Fruit fly (Drosophila melanogaster) ovary, adult (tissue): ENCODE data around the gene IFT57.

Source experiments
- CG17801 ChIP-seq: fragments of 200-800 bp; optimal IDR thresholded peaks from 2 replicates; lab custom pipeline; 2019; ENCODE audit warnings: missing biosample characterization, mild to moderate bottlenecking, missing genetic modification characterization, moderate library complexity; ENCODE audit not compliant: partially characterized antibody

The IFT57 gene

DNA sequence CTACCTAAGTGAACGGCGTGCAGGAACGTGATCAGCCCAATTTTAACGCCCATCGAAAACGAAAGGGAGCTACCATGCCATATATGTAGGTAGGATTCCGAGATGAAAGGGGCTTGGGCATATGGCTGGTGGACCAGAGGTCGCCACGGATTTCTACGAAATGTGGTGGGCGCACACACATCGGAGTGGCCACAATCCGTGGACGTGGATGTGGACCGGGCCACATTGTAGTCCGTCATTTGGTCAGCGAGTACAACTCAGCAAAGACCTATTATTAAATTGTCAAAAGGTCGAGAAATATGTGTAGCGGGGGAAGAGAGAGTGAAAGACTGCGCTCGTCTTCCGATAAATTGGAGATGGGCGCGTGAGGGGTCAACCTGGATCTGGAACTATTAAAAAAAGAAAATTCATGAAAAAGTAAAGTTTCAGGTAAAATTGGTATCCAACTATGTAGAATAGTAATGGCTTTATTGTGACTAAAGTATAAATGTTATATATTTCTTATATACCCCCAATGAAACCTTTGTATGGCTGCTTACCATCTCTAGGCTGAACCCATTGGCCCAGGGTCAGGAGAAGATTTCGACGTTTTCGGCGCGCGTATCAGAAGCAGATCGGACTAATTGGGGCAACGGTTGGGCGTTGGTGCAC is 24.9 kb downstream of the IFT57 start:
- TF ChIP-seq CG17801: no peak

DNA sequence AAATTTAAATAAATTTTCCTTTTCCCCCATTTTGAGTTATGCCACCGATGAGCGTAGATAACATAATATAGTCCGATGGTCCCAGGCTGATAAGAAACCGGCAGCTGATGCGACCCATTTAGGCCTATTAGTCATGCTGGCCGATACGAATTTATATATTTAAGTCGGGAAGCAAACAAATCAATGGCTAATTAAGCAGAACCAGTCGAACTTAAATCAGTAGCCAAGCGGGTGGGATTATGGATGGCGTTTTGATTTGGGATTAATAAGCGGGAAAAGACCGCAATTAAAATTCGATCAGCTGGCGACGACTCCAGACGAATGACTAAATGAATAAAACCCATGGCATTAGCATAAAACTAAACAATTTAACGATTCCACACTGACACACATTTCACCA is 26.3 kb downstream of the IFT57 start:
- TF ChIP-seq CG17801: no peak

DNA sequence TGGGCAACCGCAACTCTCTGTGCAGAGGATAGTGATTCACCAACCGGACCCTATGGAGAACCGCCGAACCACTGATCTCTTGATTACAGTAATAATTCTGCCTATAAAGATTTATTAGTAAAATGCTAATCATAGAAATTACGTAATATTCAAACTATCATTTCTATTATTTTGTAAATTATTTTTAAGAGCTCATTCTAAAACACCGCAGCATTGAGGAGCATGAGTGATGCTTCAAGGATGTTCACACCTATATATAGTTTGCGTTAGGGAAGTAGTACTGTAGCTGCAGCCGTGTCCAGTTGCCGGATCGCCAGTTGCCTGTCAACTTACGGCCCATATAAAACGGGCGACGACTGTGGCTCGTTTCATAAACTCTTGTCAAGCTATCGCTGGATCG is 26.9 kb downstream of the IFT57 start:
- TF ChIP-seq CG17801: no peak

DNA sequence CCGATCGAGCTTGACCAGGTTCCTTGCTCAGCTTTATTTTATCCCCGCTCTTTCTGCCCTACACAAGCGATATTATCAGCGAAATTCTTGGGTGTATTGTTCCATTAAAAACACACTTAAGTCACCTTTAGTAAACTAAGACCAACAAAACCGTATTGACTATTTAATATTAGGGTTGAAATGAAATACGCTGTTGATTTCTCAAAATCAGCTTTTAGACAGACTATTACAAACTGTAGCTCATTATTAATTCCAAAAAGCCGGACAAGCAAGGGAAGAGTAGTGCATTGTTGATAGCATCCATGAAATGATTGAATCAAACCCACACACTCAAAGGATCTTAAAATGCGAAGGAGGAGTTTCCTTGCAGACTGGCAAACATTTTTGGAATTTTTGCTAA is 27.7 kb downstream of the IFT57 start:
- TF ChIP-seq CG17801: no peak

DNA sequence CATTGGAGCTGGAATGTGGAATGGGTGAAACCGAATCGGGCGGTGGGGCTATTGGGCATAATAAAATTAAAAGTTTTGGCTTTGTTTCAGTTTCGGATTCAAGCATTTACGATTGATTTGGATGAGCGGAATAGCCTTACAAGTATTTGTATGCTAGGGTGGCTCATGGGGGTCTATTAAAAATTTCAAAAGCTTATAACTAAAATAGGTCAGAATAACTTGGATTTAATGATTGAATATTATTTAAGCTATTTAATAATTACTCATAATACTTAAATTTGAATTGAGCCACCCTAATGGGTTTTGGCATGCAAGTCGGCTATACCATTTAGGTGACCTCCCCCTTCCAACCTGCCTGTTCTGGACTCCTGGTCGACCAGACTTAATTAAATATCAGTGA is 29.1 kb downstream of the IFT57 start:
- TF ChIP-seq CG17801: no peak

DNA sequence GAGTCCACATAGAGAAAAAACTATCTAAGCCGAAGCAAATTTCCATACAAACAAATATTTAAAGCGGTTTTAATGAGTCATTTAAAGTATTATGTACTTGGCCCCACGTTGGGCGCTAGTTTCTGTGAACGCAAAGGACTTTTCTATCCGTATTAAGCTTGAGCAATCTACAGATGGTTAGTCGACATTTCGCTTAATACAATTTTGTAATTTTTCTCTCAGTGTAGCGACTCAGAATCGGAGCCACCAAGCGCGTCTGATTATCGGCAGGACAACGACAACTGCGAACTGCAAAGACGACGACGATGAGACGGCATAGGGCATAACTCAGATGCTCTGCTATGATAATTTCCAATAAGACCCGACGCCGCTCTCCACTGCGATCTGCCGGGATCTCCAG is 31.8 kb downstream of the IFT57 start:
- no peak for TF ChIP-seq CG17801

DNA sequence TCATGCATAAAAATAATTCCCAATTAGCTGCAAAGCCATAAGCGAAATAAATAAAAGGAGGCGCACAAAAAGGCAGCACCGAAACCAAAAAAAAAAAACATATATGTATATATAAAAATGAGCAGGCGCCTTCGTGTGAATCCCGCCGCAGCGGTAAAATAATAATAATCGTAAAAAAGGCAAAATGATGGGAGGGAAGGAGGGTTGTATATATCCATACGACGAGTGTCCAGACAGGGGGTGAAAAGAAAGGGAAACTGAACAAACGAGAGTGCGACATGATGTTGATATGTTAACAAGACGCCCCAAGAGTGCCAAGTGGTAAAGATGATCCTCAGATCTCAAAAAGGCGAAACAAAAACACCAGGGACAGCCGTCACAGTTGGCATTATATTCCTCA is 34.0 kb downstream of the IFT57 start:
- TF ChIP-seq CG17801: no peak

DNA sequence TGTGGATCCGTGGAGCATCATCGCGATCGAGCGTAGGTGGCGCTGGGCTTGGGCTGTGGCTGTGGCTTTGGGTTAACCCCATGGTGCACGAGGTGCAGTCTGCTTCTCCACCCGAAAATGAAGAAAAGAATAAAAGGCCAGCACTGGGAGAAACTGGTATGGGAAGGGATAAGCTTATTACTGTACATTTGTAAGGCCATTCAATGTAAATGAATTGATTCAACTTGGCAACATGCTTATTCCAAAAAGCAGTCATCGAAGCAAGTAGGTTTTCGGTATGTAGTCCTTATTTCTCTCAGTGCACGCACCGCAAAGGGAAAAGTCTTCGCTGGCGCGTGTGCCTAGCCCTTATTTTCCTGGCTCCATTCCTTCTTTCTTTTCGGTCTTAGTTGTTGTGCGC is 35.9 kb downstream of the IFT57 start:
- TF ChIP-seq CG17801: no peak

DNA sequence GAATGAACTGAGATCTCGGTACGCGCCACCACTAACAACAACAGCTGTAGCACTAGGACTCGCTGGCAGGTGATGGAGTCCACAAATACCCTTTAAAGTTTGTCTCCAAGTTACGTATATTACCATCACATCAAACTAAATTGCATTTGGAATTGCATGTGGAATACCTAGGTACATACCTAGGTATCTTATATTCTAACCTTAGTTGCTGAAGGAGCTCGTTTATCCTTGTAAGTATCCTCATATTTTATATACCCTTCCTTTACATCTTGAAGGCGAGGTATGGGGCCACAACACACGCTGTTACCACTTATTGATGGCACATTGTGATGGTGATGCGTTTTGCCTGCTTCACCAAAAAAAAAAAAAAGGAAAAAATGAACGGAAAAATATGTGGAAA is 36.8 kb downstream of the IFT57 start:
- no peak for TF ChIP-seq CG17801

DNA sequence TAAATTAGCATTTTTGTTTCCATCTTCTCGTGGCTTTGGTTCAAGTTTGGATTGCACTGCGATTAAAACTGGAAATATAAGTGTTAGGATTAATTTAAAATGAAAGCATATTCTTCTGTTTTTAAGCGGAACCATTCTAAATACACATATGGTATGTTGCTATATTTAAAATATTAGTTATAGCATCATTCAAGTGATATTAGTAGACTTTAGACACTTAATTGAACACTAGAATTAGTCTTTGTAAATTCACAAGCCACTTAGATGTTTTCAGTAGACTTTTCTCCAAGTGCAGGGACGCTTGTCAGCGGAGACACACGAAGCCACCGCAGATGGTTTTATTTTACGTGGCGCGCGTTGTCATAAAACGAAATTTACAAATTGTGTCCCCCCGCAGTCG is 39.3 kb downstream of the IFT57 start:
- TF ChIP-seq CG17801: no peak

DNA sequence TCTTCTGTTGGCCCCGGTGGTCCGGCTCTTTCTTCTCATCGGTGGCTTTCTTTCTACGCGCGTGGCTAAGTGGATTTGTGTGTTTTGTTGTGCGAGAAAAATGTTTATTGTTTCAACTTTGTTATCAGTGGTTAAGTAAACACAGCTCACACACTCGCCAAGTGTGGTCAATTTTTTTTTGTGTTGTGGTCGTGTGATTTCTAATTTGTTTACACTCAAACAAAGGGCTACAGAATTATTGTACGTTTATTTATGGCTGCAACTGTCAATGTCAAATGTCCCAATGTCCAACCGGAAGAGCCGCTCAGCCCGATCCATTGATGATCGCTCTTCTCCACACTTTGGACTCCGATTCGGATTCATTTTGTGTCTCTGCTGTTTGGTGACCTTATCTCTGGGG is 40.0 kb downstream of the IFT57 start:
- TF ChIP-seq CG17801: no peak

DNA sequence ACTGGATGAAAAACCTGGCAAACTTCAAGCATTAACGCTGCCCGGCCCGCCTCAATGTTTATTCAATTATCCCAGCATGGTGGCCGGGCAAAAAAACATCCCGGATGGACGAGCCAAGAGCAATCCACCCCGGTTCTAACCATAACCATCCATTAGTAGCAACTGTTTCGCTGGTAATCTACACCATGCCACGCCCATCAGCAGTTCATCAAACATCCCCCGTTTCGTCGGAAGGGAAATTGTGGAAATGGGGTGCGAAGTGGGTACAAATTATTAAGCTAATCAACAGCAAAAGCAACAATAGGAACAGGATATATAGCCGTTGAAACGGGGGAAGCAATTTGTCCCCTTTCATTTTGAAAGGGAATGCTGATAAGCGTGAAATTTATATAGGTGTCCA is 40.9 kb downstream of the IFT57 start:
- no peak for TF ChIP-seq CG17801

DNA sequence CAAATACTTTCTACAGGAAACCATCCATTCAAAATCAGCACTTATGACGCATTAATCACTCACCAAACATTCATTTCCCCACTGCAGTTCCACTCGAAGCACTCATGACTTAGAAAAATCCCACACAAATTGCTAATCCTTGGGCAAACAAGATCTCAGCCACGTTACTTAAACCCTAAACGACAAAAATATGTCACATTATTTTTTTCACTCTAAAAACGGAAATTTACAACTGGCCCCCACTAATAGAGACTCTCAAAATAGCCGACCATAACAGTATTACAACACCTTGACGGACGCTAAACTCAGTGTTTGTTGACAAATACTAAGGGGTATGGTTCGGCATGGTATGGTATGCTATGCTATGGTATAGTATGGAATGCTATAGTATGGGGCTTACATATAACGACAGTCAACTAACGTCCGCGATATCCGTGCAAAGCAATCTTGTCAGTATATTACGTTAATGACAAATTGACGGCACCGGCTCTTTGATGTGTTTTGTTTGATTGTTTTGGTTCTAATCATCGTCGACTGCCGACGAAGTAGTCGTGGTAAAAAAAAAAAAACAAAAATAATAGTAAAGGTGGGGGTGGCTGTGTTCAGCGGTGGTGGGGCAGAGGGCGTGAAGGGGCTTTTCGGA is 42.1 kb downstream of the IFT57 start:
- no peak for TF ChIP-seq CG17801

DNA sequence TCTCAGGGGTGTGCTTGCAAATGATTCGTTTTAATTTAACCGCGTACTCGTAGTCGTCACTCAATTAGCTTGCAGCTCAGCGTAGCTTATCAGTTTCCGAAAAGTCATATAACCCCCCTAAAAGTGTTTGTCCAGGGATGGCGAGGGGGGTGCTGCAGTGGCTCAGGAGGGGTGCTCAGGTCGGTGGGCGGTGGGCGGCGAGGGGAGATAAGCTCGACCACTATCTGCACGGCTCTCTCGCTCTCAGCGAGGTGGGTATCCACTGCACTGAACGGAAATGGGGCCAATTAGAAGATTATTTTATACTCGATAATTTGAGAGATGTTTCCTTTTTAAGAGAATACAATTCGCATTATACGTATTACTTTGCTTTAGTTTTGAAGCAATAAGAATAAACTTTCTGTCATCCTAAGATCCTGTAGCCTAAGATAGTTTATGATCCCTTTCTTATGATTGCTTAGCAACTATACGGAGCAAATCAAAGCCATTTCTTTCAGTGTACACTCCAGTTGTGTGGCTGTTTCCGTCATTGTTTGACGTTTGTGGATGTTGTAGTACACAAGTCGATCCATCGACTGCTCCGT is 42.7 kb downstream of the IFT57 start:
- TF ChIP-seq CG17801: no peak

DNA sequence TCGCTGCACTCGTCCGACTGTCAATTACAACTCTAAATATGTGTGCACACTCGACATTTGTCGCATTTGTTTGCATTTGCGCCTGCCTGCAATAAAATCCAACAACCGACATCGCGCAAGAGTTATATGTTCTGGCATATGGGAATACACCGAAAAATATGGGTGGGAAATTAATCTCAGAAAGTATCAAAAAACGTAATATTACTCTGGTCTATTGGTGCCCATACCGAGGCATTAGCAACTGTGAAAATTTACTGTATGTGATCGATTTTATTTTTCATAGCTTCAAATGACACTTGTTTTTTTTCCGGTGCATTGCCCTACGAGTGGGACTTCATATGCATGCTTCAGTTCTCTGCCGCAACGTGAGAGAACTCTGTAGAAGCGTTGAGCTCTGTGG is 43.3 kb downstream of the IFT57 start:
- no peak for TF ChIP-seq CG17801

DNA sequence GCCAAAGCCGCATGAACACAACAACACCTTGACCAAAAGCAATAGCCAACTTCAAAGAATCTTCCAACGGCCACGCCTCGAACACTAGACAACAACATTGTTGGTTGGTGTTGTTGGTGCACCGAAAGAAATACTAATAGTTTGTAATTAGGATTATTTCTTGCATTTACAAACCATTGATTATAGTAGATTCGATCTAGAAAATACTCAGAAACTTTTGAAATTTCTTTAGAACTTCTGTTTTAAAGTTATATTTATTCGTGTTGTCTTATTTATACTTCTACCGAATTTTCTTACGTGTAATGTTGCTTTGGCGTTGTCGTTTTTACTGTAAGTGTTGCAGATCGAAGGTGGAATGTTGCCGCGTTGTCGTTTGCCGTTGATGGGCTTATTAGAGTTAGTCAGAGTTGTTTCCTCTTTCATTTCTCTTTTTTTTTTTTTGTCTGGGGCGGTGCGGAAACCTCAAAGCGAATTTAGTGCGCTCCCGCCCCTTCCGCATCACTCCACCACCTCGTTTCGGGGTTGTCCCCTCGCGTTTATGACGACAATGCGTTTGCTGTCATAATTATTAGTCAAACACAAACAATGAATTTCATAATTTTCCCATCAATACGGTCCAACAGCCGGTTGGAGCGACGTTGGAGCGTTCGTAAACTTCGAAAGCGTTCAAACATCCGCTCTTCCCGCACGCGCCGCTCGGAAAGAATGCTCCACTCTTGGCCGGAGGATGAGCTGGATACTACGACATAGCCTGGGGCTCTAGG is 45.3 kb downstream of the IFT57 start, which contains the start of gene CG43815:
CG43815 (plus strand) TSS at position 532 of the 764 bp plus-strand sequence.
- no peak for TF ChIP-seq CG17801

DNA sequence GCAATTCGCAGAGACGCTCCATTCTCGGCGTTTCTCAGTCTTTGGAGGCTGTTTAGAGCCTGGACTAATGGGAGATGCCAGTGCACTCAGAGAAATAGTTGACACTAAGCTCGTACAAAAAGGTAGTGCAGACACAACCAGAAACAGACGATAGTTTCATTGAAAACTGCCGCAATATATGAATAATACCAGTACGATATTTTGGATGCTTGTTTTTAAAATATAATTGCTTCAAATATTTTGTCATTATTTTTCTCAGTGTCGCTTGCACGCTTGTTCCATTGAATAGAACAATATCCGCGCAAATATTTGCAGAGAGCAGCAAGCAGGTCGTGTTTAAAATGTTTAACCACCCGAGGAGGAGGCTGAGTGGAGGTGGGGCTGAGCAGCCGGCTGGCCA is 45.9 kb downstream of the IFT57 start:
- no peak for TF ChIP-seq CG17801
